Worm (Caenorhabditis elegans) whole organism, L1 larva: ENCODE results near the gene swp-1.

Source experiments
- C04F5.9 ChIP-seq: sonication (generic microtip); optimal IDR thresholded peaks from 2 replicates; lab custom pipeline; 2016; ENCODE audit warnings: missing genetic modification characterization, missing compliant biosample characterization
- C16A3.4 ChIP-seq: fragments of 150-350 bp; optimal IDR thresholded peaks from 2 replicates; lab custom pipeline; 2014; ENCODE audit warnings: missing biosample characterization, missing genetic modification characterization
- C34B4.2 ChIP-seq: sonication (generic microtip); optimal IDR thresholded peaks from 2 replicates; lab custom pipeline; 2017; ENCODE audit warnings: mild to moderate bottlenecking, missing genetic modification characterization, missing compliant biosample characterization
- Y116A8C.19 ChIP-seq: sonication (generic microtip); optimal IDR thresholded peaks from 2 replicates; lab custom pipeline; 2016; ENCODE audit warnings: missing compliant biosample characterization, missing genetic modification characterization, borderline replicate concordance
- aha-1 ChIP-seq: fragments of 150-350 bp; optimal IDR thresholded peaks from 2 replicates; lab custom pipeline; 2014; ENCODE audit warnings: missing biosample characterization, missing genetic modification characterization
- alr-1 ChIP-seq: fragments of 200-800 bp; sonication (Bioruptor generic); optimal IDR thresholded peaks from 2 replicates; lab custom pipeline; 2018; ENCODE audit warnings: borderline replicate concordance, mild to moderate bottlenecking, missing genetic modification characterization, missing compliant biosample characterization
- ama-1 ChIP-seq: fragments of 150-350 bp; optimal IDR thresholded peaks from 2 replicates; lab custom pipeline; 2014
- ceh-63 ChIP-seq: fragments of 200-800 bp; sonication (Bioruptor generic); optimal IDR thresholded peaks from 2 replicates; lab custom pipeline; 2018; ENCODE audit warnings: mild to moderate bottlenecking, missing genetic modification characterization, missing compliant biosample characterization
- ceh-8 ChIP-seq: fragments of 200-800 bp; sonication (Bioruptor generic); optimal IDR thresholded peaks from 2 replicates; lab custom pipeline; 2018; ENCODE audit warnings: mild to moderate bottlenecking, missing genetic modification characterization, moderate library complexity, missing compliant biosample characterization
- ceh-88 ChIP-seq: fragments of 200-800 bp; sonication (Bioruptor generic); IDR thresholded peaks from 2 replicates; pipeline ENCODE4 v1.3.6; 2022; ENCODE audit warnings: missing genetic modification characterization, missing compliant biosample characterization
- ces-1 ChIP-seq: fragments of 150-350 bp; optimal IDR thresholded peaks from 2 replicates; lab custom pipeline; 2014; ENCODE audit warnings: missing biosample characterization, missing genetic modification reagents, missing genetic modification characterization
- dpl-1 ChIP-seq, 3 experiments: fragments of 150-350 bp in 2 of 3; sonication (generic microtip) in 1 of 3; optimal IDR thresholded peaks; 2 replicates each; lab custom pipeline; 2014 to 2017; ENCODE audit warnings: missing biosample characterization in 3 of 3, missing genetic modification characterization in 3 of 3, missing genetic modification reagents in 3 of 3
- efl-3 ChIP-seq: fragments of 200-800 bp; sonication (Bioruptor generic); optimal IDR thresholded peaks from 2 replicates; lab custom pipeline; 2018; ENCODE audit warnings: mild to moderate bottlenecking, missing genetic modification characterization, missing compliant biosample characterization
- egl-13 ChIP-seq: sonication (generic microtip); optimal IDR thresholded peaks from 2 replicates; lab custom pipeline; 2016; ENCODE audit warnings: missing genotype, missing genetic modification reagents, missing genetic modification characterization, missing compliant biosample characterization
- egl-27 ChIP-seq, 2 experiments: fragments of 150-350 bp in 1 of 2; sonication (generic microtip); optimal IDR thresholded peaks; 3 replicates each; lab custom pipeline; 2017 to 2018; ENCODE audit warnings: missing biosample characterization in 2 of 2, missing genetic modification characterization in 2 of 2, missing genetic modification reagents in 2 of 2
- elt-2 ChIP-seq: sonication (generic microtip); optimal IDR thresholded peaks from 2 replicates; lab custom pipeline; 2016; ENCODE audit warnings: missing genetic modification characterization, mild to moderate bottlenecking, inconsistent platforms, missing compliant biosample characterization, missing genetic modification reagents
- elt-3 ChIP-seq, 6 experiments: fragments of 150-350 bp in 1 of 6; sonication (generic microtip); optimal IDR thresholded peaks; 2 replicates each; lab custom pipeline; 2017 to 2018; ENCODE audit warnings: missing biosample characterization in 6 of 6, missing genetic modification characterization in 6 of 6, inconsistent platforms in 1 of 6
- fkh-4 ChIP-seq: sonication (generic microtip); optimal IDR thresholded peaks from 2 replicates; lab custom pipeline; 2016; ENCODE audit warnings: missing compliant biosample characterization, missing genetic modification characterization, borderline replicate concordance
- fkh-8 ChIP-seq: sonication (generic microtip); optimal IDR thresholded peaks from 2 replicates; lab custom pipeline; 2016; ENCODE audit warnings: mild to moderate bottlenecking, missing genetic modification characterization, missing compliant biosample characterization
- fos-1 ChIP-seq: fragments of 150-350 bp; optimal IDR thresholded peaks from 2 replicates; lab custom pipeline; 2014; ENCODE audit warnings: missing biosample characterization, missing genetic modification characterization
- grh-1 ChIP-seq: fragments of 200-800 bp; sonication (Bioruptor generic); IDR thresholded peaks from 2 replicates; pipeline ENCODE4 v1.3.6; 2022; ENCODE audit warnings: missing genetic modification reagents, missing genetic modification characterization, missing compliant biosample characterization
- hlh-17 ChIP-seq: fragments of 200-800 bp; sonication (Bioruptor generic); optimal IDR thresholded peaks from 2 replicates; lab custom pipeline; 2018; ENCODE audit warnings: missing genetic modification characterization, mild to moderate bottlenecking, missing compliant biosample characterization, moderate library complexity, borderline replicate concordance
- irx-1 ChIP-seq: sonication (generic microtip); optimal IDR thresholded peaks from 2 replicates; lab custom pipeline; 2016; ENCODE audit warnings: missing genetic modification characterization, missing compliant biosample characterization
- isw-1 ChIP-seq: fragments of 200-800 bp; sonication (Bioruptor generic); IDR thresholded peaks from 2 replicates; pipeline ENCODE4 v1.3.6; 2022; ENCODE audit warnings: missing genetic modification characterization, missing compliant biosample characterization
- jun-1 ChIP-seq: fragments of 150-350 bp; optimal IDR thresholded peaks from 2 replicates; lab custom pipeline; 2014; ENCODE audit warnings: missing biosample characterization, missing genetic modification reagents, missing genetic modification characterization
- lin-13 ChIP-seq: fragments of 150-350 bp; optimal IDR thresholded peaks from 2 replicates; lab custom pipeline; 2014; ENCODE audit warnings: missing biosample characterization, missing genetic modification reagents, missing genetic modification characterization
- lin-14 ChIP-seq: fragments of 200-800 bp; sonication (Bioruptor generic); optimal IDR thresholded peaks from 2 replicates; lab custom pipeline; 2018; ENCODE audit warnings: mild to moderate bottlenecking, missing genetic modification characterization, moderate library complexity, missing compliant biosample characterization
- lin-35 ChIP-seq, 2 experiments: fragments of 150-350 bp; optimal IDR thresholded peaks; 2 replicates each; lab custom pipeline; 2014; ENCODE audit warnings: missing biosample characterization in 2 of 2, missing genetic modification characterization in 2 of 2, missing genetic modification reagents in 2 of 2
- lsy-2 ChIP-seq, 2 experiments: fragments of 150-350 bp; optimal IDR thresholded peaks; 2 replicates each; lab custom pipeline; 2014; ENCODE audit warnings: missing biosample characterization in 2 of 2, missing genetic modification characterization in 2 of 2
- mdl-1 ChIP-seq, 2 experiments: fragments of 150-350 bp; optimal IDR thresholded peaks; 2 replicates each; lab custom pipeline; 2014 to 2017; ENCODE audit warnings: missing biosample characterization in 2 of 2, missing genetic modification characterization in 2 of 2, inconsistent platforms in 1 of 2
- mef-2 ChIP-seq: fragments of 150-350 bp; optimal IDR thresholded peaks from 2 replicates; lab custom pipeline; 2014; ENCODE audit warnings: missing biosample characterization, missing genetic modification characterization
- mep-1 ChIP-seq: fragments of 150-350 bp; optimal IDR thresholded peaks from 2 replicates; lab custom pipeline; 2014; ENCODE audit warnings: missing biosample characterization, missing genetic modification characterization
- nhr-11 ChIP-seq: fragments of 150-350 bp; optimal IDR thresholded peaks from 2 replicates; lab custom pipeline; 2014; ENCODE audit warnings: missing biosample characterization, missing genetic modification characterization
- nhr-19 ChIP-seq: fragments of 200-800 bp; sonication (Bioruptor generic); conservative IDR thresholded peaks from 2 replicates; pipeline ENCODE4 v1.3.6; 2022; ENCODE audit warnings: missing genetic modification characterization, missing compliant biosample characterization
- nhr-237 ChIP-seq: fragments of 150-350 bp; optimal IDR thresholded peaks from 2 replicates; lab custom pipeline; 2014; ENCODE audit warnings: missing biosample characterization, missing genetic modification characterization
- nhr-28 ChIP-seq: fragments of 150-350 bp; optimal IDR thresholded peaks from 2 replicates; lab custom pipeline; 2014; ENCODE audit warnings: missing biosample characterization, missing genetic modification characterization
- nhr-47 ChIP-seq: sonication (generic microtip); optimal IDR thresholded peaks from 2 replicates; lab custom pipeline; 2016; ENCODE audit warnings: mild to moderate bottlenecking, missing genetic modification characterization, moderate library complexity, missing compliant biosample characterization
- nhr-71 ChIP-seq: sonication (generic microtip); optimal IDR thresholded peaks from 2 replicates; lab custom pipeline; 2016; ENCODE audit warnings: mild to moderate bottlenecking, missing genetic modification characterization, moderate library complexity, missing compliant biosample characterization
- nhr-76 ChIP-seq: sonication (generic microtip); optimal IDR thresholded peaks from 2 replicates; lab custom pipeline; 2017; ENCODE audit warnings: missing biosample characterization, missing genetic modification characterization
- nhr-84 ChIP-seq: sonication (generic microtip); optimal IDR thresholded peaks from 2 replicates; lab custom pipeline; 2017; ENCODE audit warnings: missing biosample characterization, missing genetic modification characterization
- nhr-85 ChIP-seq: sonication (generic microtip); peaks from one replicate; lab custom pipeline; 2016; ENCODE audit warnings: missing genetic modification characterization, inconsistent platforms, missing compliant biosample characterization
- snu-23 ChIP-seq: sonication (generic microtip); optimal IDR thresholded peaks from 2 replicates; lab custom pipeline; 2016; ENCODE audit warnings: missing genetic modification characterization, missing compliant biosample characterization
- sox-4 ChIP-seq: sonication (generic microtip); optimal IDR thresholded peaks from 2 replicates; lab custom pipeline; 2016; ENCODE audit warnings: missing genetic modification characterization, missing compliant biosample characterization
- sup-37 ChIP-seq: fragments of 200-800 bp; sonication (Bioruptor generic); optimal IDR thresholded peaks from 2 replicates; lab custom pipeline; 2018; ENCODE audit warnings: mild to moderate bottlenecking, missing genetic modification characterization, missing compliant biosample characterization
- swsn-7 ChIP-seq: sonication (generic microtip); optimal IDR thresholded peaks from 2 replicates; lab custom pipeline; 2016; ENCODE audit warnings: missing genetic modification characterization, missing compliant biosample characterization
- tlp-1 ChIP-seq: fragments of 150-350 bp; optimal IDR thresholded peaks from 2 replicates; lab custom pipeline; 2014; ENCODE audit warnings: missing biosample characterization, missing genetic modification characterization
- unc-62 ChIP-seq: fragments of 150-350 bp; optimal IDR thresholded peaks from 2 replicates; lab custom pipeline; 2014; ENCODE audit warnings: missing biosample characterization, missing genetic modification reagents, missing genetic modification characterization
- zag-1 ChIP-seq: fragments of 150-350 bp; optimal IDR thresholded peaks from 2 replicates; lab custom pipeline; 2014; ENCODE audit warnings: missing biosample characterization, missing genetic modification characterization
- zip-4 ChIP-seq: fragments of 200-800 bp; sonication (Bioruptor generic); optimal IDR thresholded peaks from 2 replicates; lab custom pipeline; 2018; ENCODE audit warnings: mild to moderate bottlenecking, missing genetic modification characterization, moderate library complexity, missing compliant biosample characterization
- ztf-11 ChIP-seq, 2 experiments: sonication (generic microtip); optimal IDR thresholded peaks; 2 replicates each; lab custom pipeline; 2016 to 2017; ENCODE audit warnings: missing genetic modification characterization in 2 of 2, missing biosample characterization in 1 of 2, missing compliant biosample characterization in 1 of 2
- ztf-4 ChIP-seq: fragments of 150-350 bp; optimal IDR thresholded peaks from 2 replicates; lab custom pipeline; 2014; ENCODE audit warnings: missing biosample characterization, missing genetic modification characterization

Gene swp-1

ce11 chrIII:5722550-5722949 is 17.2 kb upstream of the swp-1 start, which contains the start of gene wrm-1:
Gene wrm-1, plus strand, starts transcription at chrIII:5722850.
- TF ChIP-seq ztf-4 (tag; lab: Kevin White, UChicago) (no peak), mef-2 (no peak)

ce11 chrIII:5721888-5722287 is 16.6 kb upstream of the swp-1 start:
- no peak for TF ChIP-seq egl-27 (tag; optimal IDR thresholded peaks at IDR 0.05; lab: Kevin White, UChicago)
- TF ChIP-seq grh-1: peak; percentile 65
- TF ChIP-seq nhr-11 (tag; lab: Kevin White, UChicago): peak; percentile 34
- TF ChIP-seq fkh-8 (tag; lab: Kevin White, UChicago): peak; percentile 55
- no peak for TF ChIP-seq ama-1 (lab: Kevin White, UChicago)
- TF ChIP-seq C04F5.9 (tag; lab: Kevin White, UChicago): peak; percentile 79
- TF ChIP-seq Y116A8C.19 (tag; lab: Kevin White, UChicago): peak; percentile 68
- peak; percentile 89 for TF ChIP-seq nhr-85 (tag; lab: Kevin White, UChicago)
- TF ChIP-seq nhr-28: no peak
- no peak for TF ChIP-seq tlp-1 (tag; lab: Kevin White, UChicago)
- no peak for TF ChIP-seq nhr-84 (tag; lab: Kevin White, UChicago)
- no peak for TF ChIP-seq ceh-88 (GFP tag; lab: Robert Waterston, UW)
- no peak for TF ChIP-seq unc-62 (GFP tag; lab: Kevin White, UChicago)
- peak in 3 of 6 experiments; percentile 5 to 68 (median 33) for TF ChIP-seq elt-3 (tag; optimal IDR thresholded peaks at IDR 0.05; lab: Kevin White, UChicago)
- no peak for TF ChIP-seq nhr-237
- peak; percentile 88 for TF ChIP-seq nhr-47 (tag; lab: Kevin White, UChicago)
- TF ChIP-seq dpl-1 (GFP tag; optimal IDR thresholded peaks at IDR 0.05; lab: Kevin White, UChicago): peak; percentile 81 to 91 (median 90)
- peak; percentile 78 for TF ChIP-seq swsn-7 (tag; lab: Kevin White, UChicago)
- peak in 1 of 2 experiments; percentile 88 for TF ChIP-seq ztf-11 (tag; optimal IDR thresholded peaks at IDR 0.05; lab: Kevin White, UChicago)
- peak; percentile 83 for TF ChIP-seq snu-23 (GFP tag; lab: Kevin White, UChicago)
- TF ChIP-seq lsy-2 (tag; optimal IDR thresholded peaks at IDR 0.05; lab: Kevin White, UChicago): peak; percentile 73 to 76
- peak; percentile 92 for TF ChIP-seq irx-1 (tag; lab: Kevin White, UChicago)
- TF ChIP-seq alr-1 (tag; lab: Kevin White, UChicago): no peak
- TF ChIP-seq isw-1: peak; percentile 54
- TF ChIP-seq fkh-4 (tag; lab: Kevin White, UChicago): peak; percentile 93
- no peak for TF ChIP-seq mep-1 (tag; lab: Kevin White, UChicago)
- no peak for TF ChIP-seq zag-1 (tag; lab: Kevin White, UChicago)
- peak in 1 of 2 experiments; percentile 21 for TF ChIP-seq mdl-1 (tag; optimal IDR thresholded peaks at IDR 0.05; lab: Kevin White, UChicago)
- TF ChIP-seq efl-3 (GFP tag; lab: Kevin White, UChicago): peak; percentile 37
- peak; percentile 61 for TF ChIP-seq jun-1 (tag; lab: Kevin White, UChicago)
- peak; percentile 51 for TF ChIP-seq zip-4 (GFP tag; lab: Kevin White, UChicago)
- peak; percentile 77 for TF ChIP-seq lin-14 (GFP tag; lab: Kevin White, UChicago)
- peak; percentile 96 for TF ChIP-seq elt-2 (tag; lab: Kevin White, UChicago)
- peak; percentile 91 for TF ChIP-seq nhr-71
- peak; percentile 93 for TF ChIP-seq sox-4
- peak; percentile 86 to 92 for TF ChIP-seq lin-35 (GFP tag; optimal IDR thresholded peaks at IDR 0.05; lab: Kevin White, UChicago)
- TF ChIP-seq hlh-17: no peak
- no peak for TF ChIP-seq aha-1 (tag; lab: Kevin White, UChicago)
- TF ChIP-seq sup-37 (GFP tag; lab: Kevin White, UChicago): peak; percentile 52
- TF ChIP-seq C16A3.4: peak; percentile 45
- TF ChIP-seq ces-1 (GFP tag; lab: Kevin White, UChicago): no peak
- TF ChIP-seq nhr-19 (GFP tag; lab: Robert Waterston, UW): peak; percentile 85
- TF ChIP-seq nhr-76 (tag; lab: Kevin White, UChicago): no peak
- peak; percentile 80 for TF ChIP-seq egl-13 (tag; lab: Kevin White, UChicago)
- peak; percentile 66 for TF ChIP-seq lin-13
- peak; percentile 13 for TF ChIP-seq ceh-8 (GFP tag; lab: Kevin White, UChicago)
- TF ChIP-seq C34B4.2: no peak
- no peak for TF ChIP-seq ceh-63 (GFP tag; lab: Kevin White, UChicago)
- no peak for TF ChIP-seq mef-2
- TF ChIP-seq fos-1 (tag; lab: Kevin White, UChicago): peak; percentile 28
